Worm (Caenorhabditis elegans) whole organism, early embryonic: ENCODE data around the gene F57F5.3.

Source experiments
- aly-1 ChIP-seq: sonication (generic microtip); optimal IDR thresholded peaks from 2 replicates; lab custom pipeline; 2016; ENCODE audit warnings: missing genetic modification characterization, missing compliant biosample characterization
- ama-1 ChIP-seq: fragments of 150-350 bp; optimal IDR thresholded peaks from 2 replicates; lab custom pipeline; 2014
- ceh-13 ChIP-seq: fragments of 200-800 bp; sonication (Bioruptor generic); optimal IDR thresholded peaks from 2 replicates; lab custom pipeline; 2018; ENCODE audit warnings: mild to moderate bottlenecking, missing genetic modification characterization, missing compliant biosample characterization
- flt-1 ChIP-seq: fragments of 200-800 bp; sonication (Bioruptor generic); IDR thresholded peaks from 2 replicates; pipeline ENCODE4 v1.3.6; 2022; ENCODE audit warnings: missing genetic modification characterization, missing compliant biosample characterization
- hmg-4 ChIP-seq: fragments of 200-800 bp; sonication (Bioruptor generic); optimal IDR thresholded peaks from 2 replicates; lab custom pipeline; 2018; ENCODE audit warnings: mild to moderate bottlenecking, missing genetic modification characterization, missing compliant biosample characterization
- hnd-1 ChIP-seq: sonication (generic microtip); optimal IDR thresholded peaks from 2 replicates; lab custom pipeline; 2016; ENCODE audit warnings: missing genetic modification characterization, missing compliant biosample characterization
- tbx-11 ChIP-seq: fragments of 200-800 bp; sonication (Bioruptor generic); IDR thresholded peaks from 2 replicates; pipeline ENCODE4 v1.3.6; 2022; ENCODE audit warnings: missing genetic modification characterization, missing compliant biosample characterization
- tra-4 ChIP-seq: sonication (generic microtip); optimal IDR thresholded peaks from 2 replicates; lab custom pipeline; 2017; ENCODE audit warnings: missing genetic modification characterization, missing compliant biosample characterization

DNA sequence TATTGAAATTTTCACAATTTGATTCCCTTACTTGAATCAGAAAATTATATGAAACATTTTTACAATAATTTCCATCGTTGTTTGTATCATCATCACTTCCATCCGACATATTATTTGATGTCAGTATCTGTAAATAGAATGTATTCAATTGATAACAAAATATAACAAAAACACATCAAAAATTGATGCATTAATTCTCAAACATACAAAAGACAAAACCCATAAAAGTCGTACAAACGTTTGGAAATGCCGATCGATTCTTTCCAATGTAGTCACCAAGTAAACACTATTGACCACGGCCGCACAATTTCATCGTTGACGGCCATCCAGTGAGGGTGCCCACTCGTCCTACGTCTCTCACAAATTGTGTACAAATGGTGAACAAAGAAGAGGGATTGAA, 6.9 kb upstream of the F57F5.3 start, which contains the start of gene add-2:
- TF ChIP-seq tbx-11 (GFP tag; lab: Robert Waterston, UW) (no peak), hmg-4 (GFP tag; lab: Kevin White, UChicago) (no peak), tra-4 (tag; lab: Kevin White, UChicago) (no peak), ama-1 (lab: Kevin White, UChicago) (no peak), ceh-13 (GFP tag; lab: Kevin White, UChicago) (no peak), aly-1 (tag; lab: Kevin White, UChicago) (no peak), hnd-1 (tag; lab: Kevin White, UChicago) (no peak), flt-1 (GFP tag; lab: Robert Waterston, UW) (no peak)
